Fruit fly (Drosophila melanogaster) whole organism, prepupa: ENCODE results near the gene Cht7.

Experiments
- CG10631 ChIP-seq: fragments of 200-800 bp; sonication (Bioruptor generic); optimal IDR thresholded peaks from 2 replicates; lab custom pipeline; 2016; ENCODE audit warnings: missing biosample characterization, missing genetic modification characterization
- CG15336 ChIP-seq: fragments of 200-800 bp; sonication (Bioruptor generic); IDR thresholded peaks from 2 replicates; pipeline ENCODE4 v1.3.6; 2022; ENCODE audit warnings: missing biosample characterization, missing genetic modification characterization
- CG1621 ChIP-seq: fragments of 200-800 bp; sonication (Bioruptor generic); optimal IDR thresholded peaks from 3 replicates; lab custom pipeline; 2018; ENCODE audit warnings: missing biosample characterization, mild to moderate bottlenecking, missing genetic modification characterization
- CG16779 ChIP-seq: fragments of 200-800 bp; sonication (Bioruptor generic); optimal IDR thresholded peaks from 3 replicates; lab custom pipeline; 2017; ENCODE audit warnings: missing biosample characterization, mild to moderate bottlenecking, missing genetic modification characterization
- CG31627 ChIP-seq: fragments of 200-800 bp; sonication (Bioruptor generic); optimal IDR thresholded peaks from 3 replicates; lab custom pipeline; 2016; ENCODE audit warnings: missing biosample characterization, missing genetic modification characterization
- CG32006 ChIP-seq: fragments of 200-800 bp; sonication (Bioruptor generic); optimal IDR thresholded peaks from 3 replicates; lab custom pipeline; 2017; ENCODE audit warnings: missing biosample characterization, mild to moderate bottlenecking, missing genetic modification characterization
- CG34406 ChIP-seq: fragments of 200-800 bp; sonication (Bioruptor generic); optimal IDR thresholded peaks from 3 replicates; lab custom pipeline; 2016; ENCODE audit warnings: missing biosample characterization, missing genetic modification characterization
- CG3919 ChIP-seq: fragments of 200-800 bp; sonication (Bioruptor generic); optimal IDR thresholded peaks from 3 replicates; lab custom pipeline; 2016; ENCODE audit warnings: missing biosample characterization, missing genetic modification characterization
- CG4318 ChIP-seq: fragments of 200-800 bp; sonication (Bioruptor generic); optimal IDR thresholded peaks from 3 replicates; lab custom pipeline; 2017; ENCODE audit warnings: missing biosample characterization, mild to moderate bottlenecking, missing genetic modification characterization
- CG6163 ChIP-seq: fragments of 200-800 bp; sonication (Bioruptor generic); IDR thresholded peaks from 3 replicates; pipeline ENCODE4 v1.3.6; 2022; ENCODE audit warnings: missing biosample characterization, missing genetic modification characterization
- CG6276 ChIP-seq: fragments of 200-800 bp; sonication (Bioruptor generic); optimal IDR thresholded peaks from 2 replicates; lab custom pipeline; 2017; ENCODE audit warnings: missing biosample characterization, mild to moderate bottlenecking, missing genetic modification characterization
- CG6792 ChIP-seq: fragments of 200-800 bp; sonication (Bioruptor generic); optimal IDR thresholded peaks from 3 replicates; lab custom pipeline; 2016; ENCODE audit warnings: missing biosample characterization, missing genetic modification characterization
- CG8119 ChIP-seq: fragments of 200-800 bp; sonication (Bioruptor generic); IDR thresholded peaks from 3 replicates; pipeline ENCODE4 v1.3.6; 2022; ENCODE audit warnings: missing biosample characterization, missing genetic modification characterization
- Eip75B ChIP-seq: fragments of 200-800 bp; sonication (Bioruptor generic); optimal IDR thresholded peaks from 3 replicates; lab custom pipeline; 2016; ENCODE audit warnings: missing biosample characterization, missing genetic modification characterization
- Eip78C ChIP-seq: fragments of 200-800 bp; sonication (Bioruptor generic); peaks from one replicate; lab custom pipeline; 2016; ENCODE audit warnings: missing biosample characterization, missing genetic modification characterization
- Eip93F ChIP-seq: fragments of 200-800 bp; sonication (Bioruptor generic); optimal IDR thresholded peaks from 2 replicates; lab custom pipeline; 2016; ENCODE audit warnings: missing biosample characterization, mild to moderate bottlenecking, missing genetic modification characterization
- Ets21C ChIP-seq: fragments of 200-800 bp; sonication (Bioruptor generic); optimal IDR thresholded peaks from 3 replicates; lab custom pipeline; 2016; ENCODE audit warnings: missing biosample characterization, missing genetic modification characterization
- Hr4 ChIP-seq: fragments of 200-800 bp; sonication (Bioruptor generic); optimal IDR thresholded peaks from 3 replicates; lab custom pipeline; 2016; ENCODE audit warnings: missing biosample characterization, missing genetic modification characterization
- Lpt ChIP-seq: fragments of 200-800 bp; sonication (Bioruptor generic); optimal IDR thresholded peaks from 3 replicates; lab custom pipeline; 2016; ENCODE audit warnings: missing biosample characterization, missing genetic modification characterization
- Met ChIP-seq: fragments of 200-800 bp; sonication (Bioruptor generic); optimal IDR thresholded peaks from 3 replicates; lab custom pipeline; 2016; ENCODE audit warnings: missing biosample characterization, missing genetic modification characterization
- OdsH ChIP-seq: fragments of 200-800 bp; sonication (Bioruptor generic); optimal IDR thresholded peaks from 3 replicates; lab custom pipeline; 2016; ENCODE audit warnings: missing biosample characterization, missing genetic modification characterization
- Sox102F ChIP-seq: fragments of 200-800 bp; sonication (Bioruptor generic); optimal IDR thresholded peaks from 2 replicates; lab custom pipeline; 2016; ENCODE audit warnings: missing biosample characterization, mild to moderate bottlenecking, missing genetic modification characterization
- Sox14 ChIP-seq: fragments of 200-800 bp; sonication (Bioruptor generic); optimal IDR thresholded peaks from 3 replicates; lab custom pipeline; 2016; ENCODE audit warnings: missing biosample characterization, missing genetic modification characterization
- achi ChIP-seq: fragments of 200-800 bp; sonication (Bioruptor generic); optimal IDR thresholded peaks from 3 replicates; lab custom pipeline; 2016; ENCODE audit warnings: missing biosample characterization, missing genetic modification characterization
- cyc ChIP-seq: fragments of 200-800 bp; sonication (Bioruptor generic); optimal IDR thresholded peaks from 3 replicates; lab custom pipeline; 2016; ENCODE audit warnings: missing biosample characterization, missing genetic modification characterization
- dac ChIP-seq: fragments of 200-800 bp; sonication (Bioruptor generic); optimal IDR thresholded peaks from 2 replicates; lab custom pipeline; 2017; ENCODE audit warnings: missing biosample characterization, mild to moderate bottlenecking, missing genetic modification characterization
- fd59A ChIP-seq: fragments of 200-800 bp; sonication (Bioruptor generic); optimal IDR thresholded peaks from 2 replicates; lab custom pipeline; 2017; ENCODE audit warnings: missing biosample characterization, mild to moderate bottlenecking, missing genetic modification characterization, missing genetic modification reagents
- fd85E ChIP-seq: fragments of 200-800 bp; sonication (Bioruptor generic); optimal IDR thresholded peaks from 3 replicates; lab custom pipeline; 2016; ENCODE audit warnings: missing biosample characterization, missing genetic modification characterization
- fkh ChIP-seq: fragments of 200-800 bp; sonication (Bioruptor generic); optimal IDR thresholded peaks from 3 replicates; lab custom pipeline; 2017; ENCODE audit warnings: missing biosample characterization, mild to moderate bottlenecking, missing genetic modification characterization, moderate library complexity
- lz ChIP-seq: fragments of 200-800 bp; sonication (Bioruptor generic); optimal IDR thresholded peaks from 3 replicates; lab custom pipeline; 2016; ENCODE audit warnings: missing biosample characterization, missing genetic modification characterization
- net ChIP-seq: fragments of 200-800 bp; sonication (Bioruptor generic); optimal IDR thresholded peaks from 3 replicates; lab custom pipeline; 2016; ENCODE audit warnings: missing biosample characterization, missing genetic modification characterization
- salr ChIP-seq, 2 experiments: fragments of 200-800 bp; sonication (Bioruptor generic); optimal IDR thresholded peaks; 3 replicates each; lab custom pipeline; 2016 to 2018; ENCODE audit warnings: missing biosample characterization in 2 of 2, missing genetic modification characterization in 2 of 2, mild to moderate bottlenecking in 1 of 2
- spab ChIP-seq: fragments of 200-800 bp; sonication (Bioruptor generic); optimal IDR thresholded peaks from 2 replicates; lab custom pipeline; 2017; ENCODE audit warnings: missing biosample characterization, mild to moderate bottlenecking, missing genetic modification characterization, missing genetic modification reagents
- svp ChIP-seq: fragments of 200-800 bp; sonication (Bioruptor generic); peaks from one replicate; lab custom pipeline; 2016; ENCODE audit warnings: missing biosample characterization, missing genetic modification characterization
- vri ChIP-seq: fragments of 200-800 bp; sonication (Bioruptor generic); optimal IDR thresholded peaks from 3 replicates; lab custom pipeline; 2016; ENCODE audit warnings: missing biosample characterization, mild to moderate bottlenecking, missing genetic modification characterization

Cht7 gene

DNA sequence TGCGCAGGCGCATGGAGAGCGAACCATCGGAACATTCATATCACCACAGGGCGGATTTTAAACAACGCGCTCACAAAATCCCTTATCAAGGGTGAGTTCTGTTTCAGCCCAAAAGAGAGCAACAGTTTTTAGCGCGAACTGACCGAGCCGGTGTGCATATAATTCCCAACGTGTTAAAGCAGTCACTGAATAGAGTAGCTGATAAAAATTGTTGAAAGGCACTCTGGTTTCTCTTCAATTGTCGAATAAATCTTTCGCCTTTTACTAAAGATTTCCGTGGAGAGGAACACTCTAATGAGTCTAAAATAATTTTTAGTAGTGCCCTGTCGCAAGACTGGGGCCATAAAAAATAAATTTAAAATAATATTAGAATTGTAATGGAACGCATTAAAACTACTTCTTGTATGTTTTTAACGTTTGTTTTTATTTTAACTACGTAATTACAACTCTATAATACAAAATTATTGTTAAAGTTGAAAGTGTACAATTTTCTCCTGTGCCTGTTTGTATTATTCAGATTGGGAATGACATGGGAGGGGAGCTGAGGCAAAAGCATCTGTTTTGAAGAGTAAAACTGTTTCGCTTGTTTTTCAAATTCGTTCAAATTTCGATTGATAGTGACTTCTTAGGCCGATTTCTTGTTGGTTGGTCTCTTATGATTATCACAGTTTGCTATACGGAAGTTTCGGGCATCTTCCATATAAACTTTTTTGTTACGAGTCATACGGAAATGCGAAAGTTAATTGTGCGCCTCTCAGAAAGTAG, 16.0 kb downstream of the Cht7 start (continued):
- peak; percentile 25 for TF ChIP-seq vri (GFP tag; lab: Kevin White, UChicago)
- no peak for TF ChIP-seq CG32006
- TF ChIP-seq CG6163 = peak; percentile 48; the same call in 1 of the 3 replicates
- TF ChIP-seq CG3919 (GFP tag; lab: Kevin White, UChicago) = no peak
- no peak for TF ChIP-seq svp (GFP tag; lab: Kevin White, UChicago)
- no peak for TF ChIP-seq CG34406
- TF ChIP-seq cyc (GFP tag; lab: Kevin White, UChicago) = peak; percentile 43
- no peak for TF ChIP-seq Met
- no peak for TF ChIP-seq spab (GFP tag; lab: Kevin White, UChicago)
- TF ChIP-seq fd85E (GFP tag; lab: Kevin White, UChicago) = no peak
- TF ChIP-seq CG15336 (GFP tag; lab: Robert Waterston, UW) = 0 out of 2 replicates have a peak, but pooled peaks have one; percentile 25
- TF ChIP-seq Sox14 (GFP tag; lab: Kevin White, UChicago) = no peak
- no peak for TF ChIP-seq salr (GFP tag; optimal IDR thresholded peaks at IDR 0.05; lab: Kevin White, UChicago)
- TF ChIP-seq Eip93F = peak; percentile 38
- TF ChIP-seq CG31627 (GFP tag; lab: Kevin White, UChicago) = no peak
- no peak for TF ChIP-seq Sox102F (GFP tag; lab: Kevin White, UChicago)
- no peak for TF ChIP-seq achi (GFP tag; lab: Kevin White, UChicago)
- peak; percentile 17 for TF ChIP-seq CG6792 (GFP tag; lab: Kevin White, UChicago)
- TF ChIP-seq dac (GFP tag; lab: Kevin White, UChicago) = no peak
- no peak for TF ChIP-seq OdsH (GFP tag; lab: Kevin White, UChicago)
- TF ChIP-seq, all 60 proteins: peak for 14

DNA sequence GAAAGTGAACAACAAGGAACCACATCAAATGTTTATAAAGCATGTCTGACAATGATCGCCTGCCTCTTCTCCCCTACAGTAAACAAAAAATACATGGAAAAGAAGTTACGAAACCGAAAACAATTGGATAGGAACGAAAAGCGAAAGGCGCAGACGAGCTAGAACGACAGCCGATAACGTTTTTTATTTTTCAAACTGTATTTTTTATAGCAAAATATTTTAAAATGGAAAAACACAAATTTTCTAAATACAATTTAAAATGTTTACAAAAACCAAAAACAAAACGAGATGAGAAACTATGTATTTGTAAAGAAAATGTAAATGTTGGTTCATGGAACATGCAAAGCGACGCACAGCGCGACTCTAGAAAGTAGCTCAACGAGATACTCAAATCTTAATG, 17.7 kb downstream of the Cht7 start:
- TF ChIP-seq fd59A (GFP tag; lab: Kevin White, UChicago) (no peak), CG16779 (tag; lab: Kevin White, UChicago) (no peak), vri (GFP tag; lab: Kevin White, UChicago) (no peak), Ets21C (GFP tag; lab: Kevin White, UChicago) (no peak), lz (GFP tag; lab: Kevin White, UChicago) (no peak), CG10631 (GFP tag; lab: Kevin White, UChicago) (no peak), Sox102F (GFP tag; lab: Kevin White, UChicago) (no peak), CG1621 (tag; lab: Kevin White, UChicago) (no peak), CG31627 (GFP tag; lab: Kevin White, UChicago) (no peak), salr (GFP tag; optimal IDR thresholded peaks at IDR 0.05; lab: Kevin White, UChicago) (no peak), fkh (GFP tag; lab: Kevin White, UChicago) (no peak), net (no peak), Met (no peak), CG6163 (no peak), CG15336 (GFP tag; lab: Robert Waterston, UW) (no peak)
- TF ChIP-seq, all 60 proteins: peak for 0

DNA sequence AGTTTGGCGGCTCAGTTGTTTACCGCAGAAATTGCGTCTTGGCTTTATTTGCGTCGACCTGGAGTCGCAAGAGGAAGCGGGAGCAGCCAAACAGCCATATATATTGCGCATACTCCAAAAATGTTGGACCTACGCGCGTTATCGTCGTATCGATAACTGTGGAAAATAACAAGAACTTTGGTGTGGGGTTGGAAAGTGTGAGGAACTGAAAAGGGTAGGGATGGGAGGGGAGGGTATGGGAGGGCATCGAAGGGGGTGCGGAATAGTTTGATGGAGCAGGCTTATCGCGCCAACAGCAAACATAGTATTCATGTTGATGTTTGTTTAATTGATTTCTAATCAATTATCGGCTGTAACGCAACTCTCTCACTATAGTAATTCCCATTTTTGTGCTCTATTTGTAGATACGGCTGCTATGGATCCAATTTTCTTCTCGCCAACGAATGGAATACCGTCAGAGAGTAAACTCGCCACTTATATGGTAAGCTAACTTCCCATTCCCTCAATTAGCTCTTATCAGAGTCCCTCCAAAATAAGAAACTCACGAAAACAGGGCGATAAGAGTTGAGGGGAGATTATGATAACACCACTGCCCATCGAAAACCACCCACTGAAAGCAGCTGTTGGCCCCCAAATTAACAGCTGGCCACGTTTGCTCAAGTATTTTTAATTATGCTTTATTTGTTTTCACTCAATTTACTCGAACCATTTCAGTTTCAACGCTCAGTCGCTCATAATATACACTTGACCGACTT, 23.3 kb downstream of the Cht7 start:
- TF ChIP-seq CG15336 (GFP tag; lab: Robert Waterston, UW) = no peak
- no peak for TF ChIP-seq fd85E (GFP tag; lab: Kevin White, UChicago)
- no peak for TF ChIP-seq Hr4 (GFP tag; lab: Kevin White, UChicago)
- TF ChIP-seq fkh (GFP tag; lab: Kevin White, UChicago) = peak; percentile 92
- no peak for TF ChIP-seq fd59A (GFP tag; lab: Kevin White, UChicago)
- TF ChIP-seq salr (GFP tag; optimal IDR thresholded peaks at IDR 0.05; lab: Kevin White, UChicago) = no peak
- no peak for TF ChIP-seq spab (GFP tag; lab: Kevin White, UChicago)
- TF ChIP-seq dac (GFP tag; lab: Kevin White, UChicago) = no peak
- TF ChIP-seq Eip75B (GFP tag; lab: Kevin White, UChicago) = no peak
- TF ChIP-seq vri (GFP tag; lab: Kevin White, UChicago) = peak; percentile 48

DNA sequence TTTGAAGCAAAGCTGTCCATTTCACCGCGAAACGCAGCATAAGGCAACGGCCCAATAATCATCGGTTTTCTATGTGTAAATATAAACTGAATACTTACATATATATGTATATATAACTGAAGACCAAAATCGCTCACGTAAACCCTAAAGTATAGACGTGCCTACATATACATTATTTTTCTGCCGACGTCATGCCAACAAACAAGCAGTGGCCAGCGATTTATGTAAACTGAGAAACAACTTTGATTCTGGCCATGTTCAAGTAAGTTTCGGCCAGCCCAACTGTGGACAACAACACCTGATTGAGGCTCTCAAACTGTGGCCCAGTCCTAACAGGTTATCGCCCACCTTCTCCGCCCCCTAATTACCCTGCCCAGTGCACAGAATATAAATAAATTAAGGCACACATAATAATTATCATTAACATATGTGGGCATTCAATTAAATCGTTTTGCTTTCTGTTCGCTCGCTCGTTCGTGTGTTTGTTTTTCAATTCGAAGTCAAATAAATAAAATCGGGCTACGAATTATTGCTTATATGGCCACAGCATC, 24.7 kb downstream of the Cht7 start:
- TF ChIP-seq CG4318 = no peak
- no peak for TF ChIP-seq CG16779 (tag; lab: Kevin White, UChicago)
- TF ChIP-seq CG3919 (GFP tag; lab: Kevin White, UChicago) = no peak
- no peak for TF ChIP-seq Sox14 (GFP tag; lab: Kevin White, UChicago)
- no peak for TF ChIP-seq CG6163
- no peak for TF ChIP-seq CG6276 (GFP tag; lab: Kevin White, UChicago)
- peak; percentile 49 for TF ChIP-seq fkh (GFP tag; lab: Kevin White, UChicago)
- TF ChIP-seq svp (GFP tag; lab: Kevin White, UChicago) = peak; percentile 77
- TF ChIP-seq CG31627 (GFP tag; lab: Kevin White, UChicago) = no peak
- no peak for TF ChIP-seq CG8119 (GFP tag; lab: Robert Waterston, UW)
- no peak for TF ChIP-seq CG15336 (GFP tag; lab: Robert Waterston, UW)
- no peak for TF ChIP-seq Lpt (GFP tag; lab: Kevin White, UChicago)
- no peak for TF ChIP-seq Eip78C (GFP tag; lab: Kevin White, UChicago)
